Fruit fly (Drosophila melanogaster) whole organism, wandering third instar larva: ENCODE measurements around the gene plh.

Source experiments
- CG32264 ChIP-seq: fragments of 200-800 bp; sonication (Bioruptor generic); optimal IDR thresholded peaks from 2 replicates; lab custom pipeline; 2016; ENCODE audit warnings: missing biosample characterization, missing genetic modification characterization
- CG9705 ChIP-seq: fragments of 200-800 bp; sonication (Bioruptor generic); optimal IDR thresholded peaks from 2 replicates; lab custom pipeline; 2018; ENCODE audit warnings: missing biosample characterization, mild to moderate bottlenecking, missing genetic modification characterization
- Dfd ChIP-seq: fragments of >200 bp; optimal IDR thresholded peaks from 2 replicates; lab custom pipeline; 2017; ENCODE audit warnings: missing biosample characterization, missing genetic modification characterization
- Dif ChIP-seq: fragments of 200-275, 200-300 bp; sonication (Bioruptor generic); optimal IDR thresholded peaks from 2 replicates; lab custom pipeline; 2018; ENCODE audit warnings: missing biosample characterization, missing genetic modification characterization; ENCODE audit not compliant: partially characterized antibody
- GATAd ChIP-seq: sonication (Bioruptor generic); optimal IDR thresholded peaks from 2 replicates; lab custom pipeline; 2016; ENCODE audit warnings: missing biosample characterization, missing genetic modification characterization
- HLH106 ChIP-seq: fragments of 200-800 bp; optimal IDR thresholded peaks from 3 replicates; lab custom pipeline; 2019; ENCODE audit warnings: missing biosample characterization, mild to moderate bottlenecking, missing genetic modification characterization, moderate library complexity
- Hnf4 ChIP-seq: fragments of 200-800 bp; sonication (Bioruptor generic); optimal IDR thresholded peaks from 2 replicates; lab custom pipeline; 2016; ENCODE audit warnings: missing biosample characterization, mild to moderate bottlenecking, missing genetic modification characterization
- Hr83 ChIP-seq: fragments of 200-300 bp; sonication (Bioruptor generic); optimal IDR thresholded peaks from 2 replicates; lab custom pipeline; 2016; ENCODE audit warnings: missing biosample characterization, mild to moderate bottlenecking, missing genetic modification characterization, moderate library complexity; ENCODE audit not compliant: poor library complexity, severe bottlenecking
- Mio ChIP-seq: sonication (Bioruptor generic); optimal IDR thresholded peaks from 2 replicates; lab custom pipeline; 2016; ENCODE audit warnings: missing biosample characterization, missing genetic modification characterization
- Myc ChIP-seq: fragments of >200 bp; optimal IDR thresholded peaks from 2 replicates; lab custom pipeline; 2017
- N ChIP-seq: fragments of >200 bp; optimal IDR thresholded peaks from 2 replicates; lab custom pipeline; 2018; ENCODE audit warnings: missing biosample characterization, missing external identifiers, missing genetic modification characterization
- OdsH ChIP-seq: fragments of 200-800 bp; sonication (Bioruptor generic); optimal IDR thresholded peaks from 2 replicates; lab custom pipeline; 2016; ENCODE audit warnings: missing biosample characterization, mild to moderate bottlenecking, missing genetic modification characterization
- Rel ChIP-seq, 2 experiments: fragments of 200-800 bp; sonication (Bioruptor generic) in 1 of 2; optimal IDR thresholded peaks; 2 replicates in 1 of 2; 3 replicates in 1 of 2; lab custom pipeline; 2016 to 2019; ENCODE audit warnings: mild to moderate bottlenecking in 2 of 2, missing biosample characterization in 2 of 2, missing genetic modification characterization in 2 of 2, moderate library complexity in 1 of 2
- Sp1 ChIP-seq: fragments of 200-800 bp; sonication (Bioruptor generic); optimal IDR thresholded peaks from 3 replicates; lab custom pipeline; 2019; ENCODE audit warnings: missing biosample characterization, mild to moderate bottlenecking, missing genetic modification characterization, moderate library complexity
- Vsx2 ChIP-seq: fragments of 200-300, 225-300 bp; sonication (Bioruptor generic); optimal IDR thresholded peaks from 2 replicates; lab custom pipeline; 2018; ENCODE audit warnings: missing biosample characterization, missing genetic modification characterization; ENCODE audit not compliant: partially characterized antibody
- brk ChIP-seq: fragments of 200-800 bp; sonication (Bioruptor generic); optimal IDR thresholded peaks from 2 replicates; lab custom pipeline; 2016; ENCODE audit warnings: missing biosample characterization, mild to moderate bottlenecking, missing genetic modification characterization
- dl ChIP-seq, 2 experiments: fragments of 175-275, 200-275 bp in 1 of 2; fragments of 200-275 bp in 1 of 2; sonication (Bioruptor generic); optimal IDR thresholded peaks; lab custom pipeline; 2018; ENCODE audit warnings: mild to moderate bottlenecking in 2 of 2, missing biosample characterization in 2 of 2, missing genetic modification characterization in 2 of 2, moderate library complexity in 2 of 2; ENCODE audit not compliant: partially characterized antibody in 2 of 2, insufficient read depth in 1 of 2
- dmrt93B ChIP-seq: fragments of 200-800 bp; sonication (Bioruptor generic); optimal IDR thresholded peaks from 2 replicates; lab custom pipeline; 2018; ENCODE audit warnings: missing biosample characterization, mild to moderate bottlenecking, missing genetic modification characterization
- dsf ChIP-seq: sonication (Bioruptor generic); optimal IDR thresholded peaks from 2 replicates; lab custom pipeline; 2016; ENCODE audit warnings: missing biosample characterization, missing genetic modification characterization, borderline replicate concordance
- ey ChIP-seq: fragments of 200-800 bp; sonication (Bioruptor generic); optimal IDR thresholded peaks from 2 replicates; lab custom pipeline; 2016; ENCODE audit warnings: missing biosample characterization, missing genetic modification characterization
- foxo ChIP-seq, 2 experiments: fragments of 200-800 bp; sonication (Bioruptor generic); optimal IDR thresholded peaks; 2 replicates in 1 of 2; 3 replicates in 1 of 2; lab custom pipeline; 2016 to 2017; ENCODE audit warnings: missing biosample characterization in 2 of 2, missing genetic modification characterization in 2 of 2
- h ChIP-seq: fragments of 200-800 bp; sonication (Bioruptor generic); optimal IDR thresholded peaks from 3 replicates; lab custom pipeline; 2016; ENCODE audit warnings: missing biosample characterization, mild to moderate bottlenecking, missing genetic modification characterization
- jim ChIP-seq: fragments of 175-275, 200-325 bp; sonication (Bioruptor generic); optimal IDR thresholded peaks from 2 replicates; lab custom pipeline; 2016; ENCODE audit warnings: missing biosample characterization, mild to moderate bottlenecking, missing genetic modification characterization
- psq ChIP-seq: fragments of 200-800 bp; sonication (Bioruptor generic); optimal IDR thresholded peaks from 3 replicates; lab custom pipeline; 2017; ENCODE audit warnings: missing biosample characterization, mild to moderate bottlenecking, missing genetic modification characterization, moderate library complexity
- rgr ChIP-seq: fragments of 200-800 bp; sonication (Bioruptor generic); optimal IDR thresholded peaks from 3 replicates; lab custom pipeline; 2016; ENCODE audit warnings: missing biosample characterization, mild to moderate bottlenecking, missing genetic modification characterization
- sage ChIP-seq: fragments of 200-800 bp; sonication (Bioruptor generic); optimal IDR thresholded peaks from 2 replicates; lab custom pipeline; 2016; ENCODE audit warnings: missing biosample characterization, mild to moderate bottlenecking, missing genetic modification characterization
- sv ChIP-seq: fragments of 200-800 bp; sonication (Bioruptor generic); optimal IDR thresholded peaks from 3 replicates; lab custom pipeline; 2016; ENCODE audit warnings: missing biosample characterization, missing genetic modification characterization
- tai ChIP-seq: sonication (Bioruptor generic); optimal IDR thresholded peaks from 2 replicates; lab custom pipeline; 2016; ENCODE audit warnings: missing biosample characterization, missing genetic modification characterization
- woc ChIP-seq: sonication (Bioruptor generic); optimal IDR thresholded peaks from 2 replicates; lab custom pipeline; 2016; ENCODE audit warnings: missing biosample characterization, mild to moderate bottlenecking, missing genetic modification characterization

plh gene

dm6 chr3R:4969199-4969778, 41.5 kb downstream of the plh start:
- no peak for TF ChIP-seq Dfd (GFP tag; lab: Kevin White, UChicago)
- no peak for TF ChIP-seq foxo (GFP tag; optimal IDR thresholded peaks at IDR 0.05; lab: Kevin White, UChicago)
- TF ChIP-seq brk (GFP tag; lab: Kevin White, UChicago) = no peak
- TF ChIP-seq Hnf4 = peak; percentile 1
- TF ChIP-seq HLH106 (tag; lab: Kevin White, UChicago) = no peak
- TF ChIP-seq dmrt93B = no peak
- TF ChIP-seq, all 38 proteins: peak for 1

dm6 chr3R:4967281-4967680, 43.5 kb downstream of the plh start:
- TF ChIP-seq woc (GFP tag; lab: Kevin White, UChicago) = no peak
- no peak for TF ChIP-seq h (GFP tag; lab: Kevin White, UChicago)
- TF ChIP-seq ey (GFP tag; lab: Kevin White, UChicago) = no peak
- no peak for TF ChIP-seq jim (GFP tag; lab: Kevin White, UChicago)
- no peak for TF ChIP-seq N (GFP tag; lab: Kevin White, UChicago)
- TF ChIP-seq tai = no peak
- no peak for TF ChIP-seq Myc (lab: Kevin White, UChicago)
- no peak for TF ChIP-seq rgr (GFP tag; lab: Kevin White, UChicago)
- no peak for TF ChIP-seq Dif (GFP tag; lab: Kevin White, UChicago)
- no peak for TF ChIP-seq Hr83 (GFP tag; lab: Kevin White, UChicago)
- TF ChIP-seq dmrt93B = no peak
- TF ChIP-seq dsf = no peak
- no peak for TF ChIP-seq Mio
- TF ChIP-seq sage (GFP tag; lab: Kevin White, UChicago) = no peak
- no peak for TF ChIP-seq Hnf4
- TF ChIP-seq dl (GFP tag; optimal IDR thresholded peaks at IDR 0.05; lab: Kevin White, UChicago; ENCODE audit: insufficient read depth in 1 of 2, partially characterized antibody in 2 of 2) = no peak
- no peak for TF ChIP-seq CG9705 (GFP tag; lab: Kevin White, UChicago)
- TF ChIP-seq Sp1 (GFP tag; lab: Kevin White, UChicago) = no peak
- no peak for TF ChIP-seq sv (GFP tag; lab: Kevin White, UChicago)
- TF ChIP-seq, all 38 proteins: peak for 0

DNA sequence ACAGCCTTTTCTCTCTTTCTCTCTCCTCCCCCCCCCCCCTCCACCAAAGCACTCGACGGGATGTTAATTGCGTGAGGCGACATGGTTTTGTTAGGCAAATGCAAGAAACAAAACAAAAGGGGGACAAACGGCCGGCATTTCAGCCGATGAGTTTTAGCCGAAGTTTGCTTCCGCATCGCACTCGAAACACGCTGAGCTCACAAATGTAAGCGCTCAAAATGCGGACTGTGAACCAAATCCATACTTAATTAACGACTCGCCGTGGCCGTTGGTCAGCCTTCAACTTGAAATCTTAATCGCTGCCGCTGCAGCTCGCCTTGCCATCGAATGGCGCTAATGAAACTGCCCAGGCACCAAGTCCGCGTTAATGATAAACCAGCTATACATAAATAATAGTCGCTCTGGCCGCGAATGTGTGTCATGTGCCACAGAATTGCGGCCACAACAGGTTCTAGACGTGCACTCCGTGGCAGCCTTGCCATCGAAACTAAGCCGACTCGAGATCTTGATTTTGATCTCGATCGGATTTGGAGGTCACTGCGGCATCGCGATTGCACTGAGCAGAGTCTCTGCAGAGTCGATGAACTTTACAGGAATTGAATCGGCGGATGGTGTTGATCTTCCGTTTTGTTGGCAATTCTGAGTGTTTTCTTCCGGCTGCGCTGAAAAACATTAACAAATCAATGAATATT, 44.4 kb downstream of the plh start:
- TF ChIP-seq N (GFP tag; lab: Kevin White, UChicago) (no peak), Dif (GFP tag; lab: Kevin White, UChicago) (no peak), dmrt93B (no peak), CG9705 (GFP tag; lab: Kevin White, UChicago) (no peak)

DNA sequence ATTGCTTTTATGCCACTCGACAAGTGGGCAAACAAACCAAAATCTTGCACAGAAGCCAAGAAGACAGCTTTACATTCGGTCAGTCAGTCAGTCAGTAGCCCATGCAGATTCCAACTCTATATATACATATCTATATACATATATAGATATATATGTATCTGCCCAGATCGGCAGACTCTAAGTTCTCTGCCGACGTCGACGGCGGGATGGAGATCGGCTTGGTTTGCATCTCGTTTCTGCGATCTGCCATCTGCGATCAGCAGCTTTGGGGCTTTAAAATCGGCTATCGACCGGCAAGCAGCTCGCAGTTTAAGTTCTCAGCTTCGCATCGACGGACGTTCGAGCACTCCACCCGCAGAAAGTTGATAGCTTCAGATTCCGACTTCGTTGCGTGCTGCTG, 45.7 kb downstream of the plh start, which contains the start of gene Jhbp1:
Jhbp1 (plus strand) TSS at position 301 of the 400 bp plus-strand sequence.
- TF ChIP-seq sage (GFP tag; lab: Kevin White, UChicago) (no peak), jim (GFP tag; lab: Kevin White, UChicago) (no peak), Sp1 (GFP tag; lab: Kevin White, UChicago) (no peak), CG9705 (GFP tag; lab: Kevin White, UChicago) (no peak), Vsx2 (GFP tag; lab: Kevin White, UChicago) (no peak), woc (GFP tag; lab: Kevin White, UChicago) (no peak), rgr (GFP tag; lab: Kevin White, UChicago) (no peak), Dfd (GFP tag; lab: Kevin White, UChicago) (no peak), OdsH (GFP tag; lab: Kevin White, UChicago) (no peak), Hnf4 (no peak), Hr83 (GFP tag; lab: Kevin White, UChicago) (no peak)

DNA sequence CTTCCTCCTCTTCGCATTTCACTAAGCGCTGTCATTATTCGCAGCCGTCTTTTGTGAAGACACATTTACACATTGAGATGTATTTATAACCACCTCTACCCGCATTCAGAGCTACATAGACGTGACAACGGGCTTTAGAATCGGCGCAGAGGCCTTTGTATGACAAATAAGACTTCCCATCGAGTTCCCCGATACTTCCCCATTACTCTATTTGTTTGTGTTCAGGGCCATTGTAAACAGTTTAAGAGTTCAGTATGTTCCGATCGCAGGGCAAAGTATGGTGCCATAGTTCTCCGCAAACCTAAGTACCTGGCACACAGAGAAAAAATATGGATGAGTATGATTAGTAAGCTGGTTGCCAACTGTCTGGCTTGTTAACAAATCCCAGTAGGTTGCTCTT, 46.9 kb downstream of the plh start:
- TF ChIP-seq jim (GFP tag; lab: Kevin White, UChicago) (no peak), dl (GFP tag; optimal IDR thresholded peaks at IDR 0.05; lab: Kevin White, UChicago; ENCODE audit: insufficient read depth in 1 of 2, partially characterized antibody in 2 of 2) (no peak), woc (GFP tag; lab: Kevin White, UChicago) (no peak), psq (GFP tag; lab: Kevin White, UChicago) (no peak), brk (GFP tag; lab: Kevin White, UChicago) (no peak), ey (GFP tag; lab: Kevin White, UChicago) (no peak), Vsx2 (GFP tag; lab: Kevin White, UChicago) (no peak), Hnf4 (no peak), dmrt93B (no peak), Rel (GFP tag; optimal IDR thresholded peaks at IDR 0.05; lab: Kevin White, UChicago) (no peak), Rel (tag; optimal IDR thresholded peaks at IDR 0.05; lab: Kevin White, UChicago) (no peak), Mio (no peak), Dif (GFP tag; lab: Kevin White, UChicago) (no peak), Dfd (GFP tag; lab: Kevin White, UChicago) (no peak), sv (GFP tag; lab: Kevin White, UChicago) (no peak), tai (no peak), GATAd (GFP tag; lab: Kevin White, UChicago) (no peak), Sp1 (GFP tag; lab: Kevin White, UChicago) (no peak), CG32264 (GFP tag; lab: Kevin White, UChicago) (no peak)
